Worm (Caenorhabditis elegans): Measurements from ENCODE around the gene kdin-1.
A peak's percentile ranks its signal among the peaks of the same experiment; 100 is the strongest.

Gene kdin-1

ce11 chrIV:11008996-11009395, 29.5 kb upstream of the kdin-1 start, which contains the start of gene F13H10.6:
TSS of gene F13H10.6 (plus strand) at chrIV:11009296.
- TF ChIP-seq ZK546.5 (tag; optimal IDR thresholded peaks at IDR 0.05) = no peak
- no peak for TF ChIP-seq zag-1 (tag; optimal IDR thresholded peaks at IDR 0.05)
- no peak for TF ChIP-seq fos-1 (tag; optimal IDR thresholded peaks at IDR 0.05)
- no peak for TF ChIP-seq nhr-76 (tag; optimal IDR thresholded peaks at IDR 0.05)
- TF ChIP-seq nhr-11 (tag; optimal IDR thresholded peaks at IDR 0.05) = no peak
- no peak for TF ChIP-seq nhr-28 (tag; optimal IDR thresholded peaks at IDR 0.05)
- TF ChIP-seq aly-2 (tag; optimal IDR thresholded peaks at IDR 0.05) = no peak
- no peak for TF ChIP-seq fkh-10 (GFP tag; optimal IDR thresholded peaks at IDR 0.05)
- no peak for TF ChIP-seq elt-1 (tag; optimal IDR thresholded peaks at IDR 0.05)
- no peak for TF ChIP-seq nhr-12 (tag; optimal IDR thresholded peaks at IDR 0.05)

- TF ChIP-seq nhr-237 (tag; optimal IDR thresholded peaks at IDR 0.05) (no peak), ceh-9 (tag; optimal IDR thresholded peaks at IDR 0.05) (no peak), lin-39 (tag; optimal IDR thresholded peaks at IDR 0.05) (no peak), mdl-1 (tag; optimal IDR thresholded peaks at IDR 0.05) (no peak), snpc-4 (tag; optimal IDR thresholded peaks at IDR 0.05) (no peak), fkh-2 (tag; optimal IDR thresholded peaks at IDR 0.05) (no peak)
Measured at ce11 chrIV:11009928-11010327, 28.5 kb upstream of the kdin-1 start.

ce11 chrIV:11011920-11012319, 26.5 kb upstream of the kdin-1 start, which contains the start of gene ndx-9:
TSS of gene ndx-9 (minus strand) at chrIV:11012020.
- TF ChIP-seq eor-1 (tag; optimal IDR thresholded peaks at IDR 0.05) (no peak), nhr-25 (tag; optimal IDR thresholded peaks at IDR 0.05) (no peak), mdl-1 (tag; optimal IDR thresholded peaks at IDR 0.05) (no peak), snpc-4 (tag; optimal IDR thresholded peaks at IDR 0.05) (no peak), nhr-11 (tag; optimal IDR thresholded peaks at IDR 0.05) (no peak), sea-2 (GFP tag; optimal IDR thresholded peaks at IDR 0.05) (no peak), unc-62 (GFP tag; optimal IDR thresholded peaks at IDR 0.05) (no peak), nhr-23 (tag; optimal IDR thresholded peaks at IDR 0.05) (no peak), zag-1 (tag; optimal IDR thresholded peaks at IDR 0.05) (no peak), lsy-12 (tag; optimal IDR thresholded peaks at IDR 0.05) (no peak)

ce11 chrIV:11015881-11016280, 22.6 kb upstream of the kdin-1 start, which contains the start of gene F13H10.3:
TSS of gene F13H10.3 (minus strand) at chrIV:11015953.
- TF ChIP-seq fkh-10 (GFP tag; optimal IDR thresholded peaks at IDR 0.05) (no peak), elt-2 (tag; optimal IDR thresholded peaks at IDR 0.05) (peak; percentile 86), nfya-1 (tag; optimal IDR thresholded peaks at IDR 0.05; ENCODE audit: insufficient read depth) (no peak), pqm-1 (tag; optimal IDR thresholded peaks at IDR 0.05) (peak; percentile 66)

- TF ChIP-seq elt-2 (tag; optimal IDR thresholded peaks at IDR 0.05) = peak; percentile 76
- TF ChIP-seq nhr-25 (tag; optimal IDR thresholded peaks at IDR 0.05) = peak; percentile 21
- peak; percentile 25 for TF ChIP-seq lin-15B (tag; optimal IDR thresholded peaks at IDR 0.05)
- TF ChIP-seq hmg-11 (tag; optimal IDR thresholded peaks at IDR 0.05) = peak; percentile 58
- TF ChIP-seq pha-4 (tag; optimal IDR thresholded peaks at IDR 0.05) = peak; percentile 93
- no peak for TF ChIP-seq elt-3 (tag; optimal IDR thresholded peaks at IDR 0.05)
- TF ChIP-seq elt-1 (tag; optimal IDR thresholded peaks at IDR 0.05) = no peak
- peak; percentile 28 for TF ChIP-seq snpc-4 (tag; optimal IDR thresholded peaks at IDR 0.05)
- no peak for TF ChIP-seq ceh-82 (tag; optimal IDR thresholded peaks at IDR 0.05)
- peak; percentile 31 for TF ChIP-seq nfya-1 (tag; optimal IDR thresholded peaks at IDR 0.05; ENCODE audit: insufficient read depth)
- peak; percentile 3 for TF ChIP-seq pqm-1 (tag; optimal IDR thresholded peaks at IDR 0.05)
- no peak for TF ChIP-seq nhr-237 (tag; optimal IDR thresholded peaks at IDR 0.05)
- TF ChIP-seq nhr-28 (tag; optimal IDR thresholded peaks at IDR 0.05) = no peak
- no peak for TF ChIP-seq nhr-77 (tag; optimal IDR thresholded peaks at IDR 0.05)
- TF ChIP-seq ztf-4 (tag; optimal IDR thresholded peaks at IDR 0.05) = no peak
- no peak for TF ChIP-seq R02D3.7 (tag; optimal IDR thresholded peaks at IDR 0.05)
Measured at ce11 chrIV:11019962-11020550, 18.4 kb upstream of the kdin-1 start, which contains the start of gene F13H10.8. TSS of gene F13H10.8 (plus strand) at chrIV:11020517.

Data from whole organism, L3 larva.